Fruit fly (Drosophila melanogaster) Kc167 (cell line): ENCODE data around the gene aqrs.

Source experiments
- Myc ChIP-seq: fragments of >200 bp; optimal IDR thresholded peaks from 2 replicates; lab custom pipeline; 2017; ENCODE audit warnings: missing external identifiers
- Sin3A ChIP-seq: fragments of >200 bp; optimal IDR thresholded peaks from 2 replicates; lab custom pipeline; 2018; ENCODE audit warnings: missing external identifiers
- h ChIP-seq: fragments of >200 bp; optimal IDR thresholded peaks from 3 replicates; lab custom pipeline; 2018; ENCODE audit warnings: missing external identifiers
- insv ChIP-seq: fragments of >200 bp; optimal IDR thresholded peaks from 3 replicates; lab custom pipeline; 2018; ENCODE audit warnings: missing external identifiers
- psq ChIP-seq: fragments of >200 bp; optimal IDR thresholded peaks from 2 replicates; lab custom pipeline; 2017; ENCODE audit warnings: missing external identifiers
- ttk ChIP-seq: sonication (Bioruptor generic); optimal IDR thresholded peaks from 2 replicates; lab custom pipeline; 2017; ENCODE audit warnings: missing external identifiers

DNA sequence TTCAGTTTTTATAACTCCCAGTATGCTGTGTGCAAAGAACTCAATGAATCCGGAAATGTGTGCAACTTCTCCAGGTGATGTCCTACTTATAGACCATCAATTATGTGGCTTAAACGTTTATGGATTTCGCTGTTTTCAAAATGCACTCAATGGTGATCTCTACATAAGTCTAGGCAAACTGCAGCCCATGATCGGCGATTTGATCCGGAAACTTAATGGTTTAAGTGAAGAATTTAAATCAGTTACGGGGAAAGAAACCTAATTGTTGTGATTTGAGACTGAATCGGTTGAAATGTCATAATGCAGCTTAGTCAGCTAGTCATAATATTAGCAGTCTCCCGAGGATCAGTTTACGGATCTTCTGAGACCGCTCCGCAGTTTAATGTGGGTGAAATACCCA is 32.2 kb upstream of the aqrs start, which contains the start of gene intr:
- TF ChIP-seq psq (lab: Kevin White, UChicago) (no peak), Sin3A (lab: Kevin White, UChicago) (no peak), ttk (lab: Kevin White, UChicago) (no peak), Myc (lab: Kevin White, UChicago) (no peak), h (lab: Kevin White, UChicago) (no peak), insv (no peak)
